Worm (Caenorhabditis elegans) whole organism, young adult: ENCODE measurements around the gene hmp-1.

ENCODE experiments used
- B0019.2 ChIP-seq: fragments of 200-800 bp; sonication (Bioruptor generic); conservative IDR thresholded peaks from 2 replicates; pipeline ENCODE4 v1.3.6; 2022; ENCODE audit warnings: missing genetic modification reagents, missing genetic modification characterization, missing compliant biosample characterization
- B0035.1 ChIP-seq: sonication (generic microtip); optimal IDR thresholded peaks from 2 replicates; lab custom pipeline; 2016; ENCODE audit warnings: missing genetic modification characterization, mild to moderate bottlenecking, missing compliant biosample characterization, missing genotype, missing genetic modification reagents
- C06A6.2 ChIP-seq: fragments of 200-800 bp; sonication (Bioruptor generic); conservative IDR thresholded peaks from 2 replicates; pipeline ENCODE4 v1.3.6; 2022; ENCODE audit warnings: missing genetic modification characterization, missing compliant biosample characterization
- F10E7.11 ChIP-seq: sonication (generic microtip); optimal IDR thresholded peaks from 2 replicates; lab custom pipeline; 2017; ENCODE audit warnings: mild to moderate bottlenecking, missing genetic modification characterization, moderate library complexity, missing compliant biosample characterization
- F22D6.2 ChIP-seq: sonication (generic microtip); optimal IDR thresholded peaks from 2 replicates; lab custom pipeline; 2016; ENCODE audit warnings: mild to moderate bottlenecking, missing genetic modification characterization, missing compliant biosample characterization
- F37B4.10 ChIP-seq: fragments of 200-800 bp; sonication (Bioruptor generic); IDR thresholded peaks from 2 replicates; pipeline ENCODE4 v1.3.6; 2022; ENCODE audit warnings: missing genetic modification characterization, missing compliant biosample characterization
- F39B2.1 ChIP-seq: fragments of 200-800 bp; sonication (Bioruptor generic); IDR thresholded peaks from 2 replicates; pipeline ENCODE4 v1.3.6; 2022; ENCODE audit warnings: missing genetic modification reagents, missing genetic modification characterization, missing compliant biosample characterization
- F57C9.4 ChIP-seq: sonication (generic microtip); optimal IDR thresholded peaks from 2 replicates; lab custom pipeline; 2017; ENCODE audit warnings: mild to moderate bottlenecking, missing genetic modification characterization, missing compliant biosample characterization
- K12H6.12 ChIP-seq: fragments of 200-800 bp; sonication (Bioruptor generic); optimal IDR thresholded peaks from 2 replicates; lab custom pipeline; 2018; ENCODE audit warnings: mild to moderate bottlenecking, missing genetic modification characterization, missing compliant biosample characterization
- Y53F4B.3 ChIP-seq: fragments of 200-800 bp; sonication (Bioruptor generic); IDR thresholded peaks from 2 replicates; pipeline ENCODE4 v1.3.6; 2022; ENCODE audit warnings: missing genetic modification reagents, missing genetic modification characterization, missing compliant biosample characterization
- Y56A3A.18 ChIP-seq: fragments of 200-800 bp; sonication (Bioruptor generic); IDR thresholded peaks from 2 replicates; pipeline ENCODE4 v1.3.6; 2022; ENCODE audit warnings: missing genetic modification reagents, missing genetic modification characterization, missing compliant biosample characterization
- Y95B8A.8 ChIP-seq: fragments of 200-800 bp; sonication (Bioruptor generic); IDR thresholded peaks from 2 replicates; pipeline ENCODE4 v1.3.6; 2022; ENCODE audit warnings: missing genetic modification reagents, missing genetic modification characterization, missing compliant biosample characterization
- akir-1 ChIP-seq: fragments of 200-800 bp; sonication (Bioruptor generic); optimal IDR thresholded peaks from 2 replicates; lab custom pipeline; 2018; ENCODE audit warnings: mild to moderate bottlenecking, missing genetic modification characterization, moderate library complexity, missing compliant biosample characterization
- aptf-3 ChIP-seq: fragments of 200-800 bp; sonication (Bioruptor generic); IDR thresholded peaks from 2 replicates; pipeline ENCODE4 v1.3.6; 2022; ENCODE audit warnings: missing genetic modification characterization, missing compliant biosample characterization
- atf-7 ChIP-seq: sonication (generic microtip); optimal IDR thresholded peaks from 2 replicates; lab custom pipeline; 2017; ENCODE audit warnings: mild to moderate bottlenecking, missing genetic modification characterization, missing compliant biosample characterization
- attf-3 ChIP-seq: fragments of 200-800 bp; sonication (Bioruptor generic); conservative IDR thresholded peaks from 2 replicates; pipeline ENCODE4 v1.3.6; 2022; ENCODE audit warnings: missing genetic modification reagents, missing genetic modification characterization, missing compliant biosample characterization
- bed-2 ChIP-seq: fragments of 200-800 bp; sonication (Bioruptor generic); IDR thresholded peaks from 2 replicates; pipeline ENCODE4 v1.3.6; 2022; ENCODE audit warnings: missing genetic modification reagents, missing genetic modification characterization, missing compliant biosample characterization
- ceh-100 ChIP-seq: fragments of 200-800 bp; sonication (Bioruptor generic); IDR thresholded peaks from 2 replicates; pipeline ENCODE4 v1.3.6; 2022; ENCODE audit warnings: missing genetic modification reagents, missing genetic modification characterization, missing compliant biosample characterization
- ceh-91 ChIP-seq: fragments of 200-800 bp; sonication (Bioruptor generic); IDR thresholded peaks from 2 replicates; pipeline ENCODE4 v1.3.6; 2022; ENCODE audit warnings: missing genetic modification reagents, missing genetic modification characterization, missing compliant biosample characterization
- efl-1 ChIP-seq: fragments of 150-350 bp; optimal IDR thresholded peaks from 2 replicates; lab custom pipeline; 2014; ENCODE audit warnings: missing biosample characterization, missing genetic modification reagents, missing genetic modification characterization
- ekl-4 ChIP-seq: fragments of 200-800 bp; sonication (Bioruptor generic); IDR thresholded peaks from 2 replicates; pipeline ENCODE4 v1.3.6; 2022; ENCODE audit warnings: missing genetic modification reagents, missing genetic modification characterization, missing compliant biosample characterization
- gei-17 ChIP-seq: fragments of 200-800 bp; sonication (Bioruptor generic); optimal IDR thresholded peaks from 2 replicates; lab custom pipeline; 2018; ENCODE audit warnings: mild to moderate bottlenecking, missing genetic modification characterization, missing compliant biosample characterization
- hlh-26 ChIP-seq: fragments of 200-800 bp; sonication (Bioruptor generic); conservative IDR thresholded peaks from 2 replicates; pipeline ENCODE4 v1.3.6; 2022; ENCODE audit warnings: missing genetic modification reagents, missing genetic modification characterization, missing compliant biosample characterization
- hmg-20 ChIP-seq: fragments of 200-800 bp; sonication (Bioruptor generic); IDR thresholded peaks from 2 replicates; pipeline ENCODE4 v1.3.6; 2022; ENCODE audit warnings: missing genetic modification reagents, missing genetic modification characterization, missing compliant biosample characterization
- hrde-1 ChIP-seq: sonication (generic microtip); optimal IDR thresholded peaks from 2 replicates; lab custom pipeline; 2016; ENCODE audit warnings: missing genetic modification characterization, mild to moderate bottlenecking, missing compliant biosample characterization, moderate library complexity, missing genotype, missing genetic modification reagents, borderline replicate concordance
- lag-1 ChIP-seq: fragments of 200-800 bp; sonication (Bioruptor generic); IDR thresholded peaks from 2 replicates; pipeline ENCODE4 v1.3.6; 2022; ENCODE audit warnings: missing genetic modification reagents, missing genetic modification characterization, missing compliant biosample characterization
- let-526 ChIP-seq: fragments of 200-800 bp; sonication (Bioruptor generic); IDR thresholded peaks from 2 replicates; pipeline ENCODE4 v1.3.6; 2022; ENCODE audit warnings: missing genetic modification reagents, missing genetic modification characterization, missing compliant biosample characterization
- let-607 ChIP-seq, 2 experiments: fragments of 200-800 bp in 1 of 2; sonication (Bioruptor generic) in 1 of 2; sonication (generic microtip) in 1 of 2; optimal IDR thresholded peaks; 2 replicates each; lab custom pipeline; 2016 to 2018; ENCODE audit warnings: mild to moderate bottlenecking in 2 of 2, missing compliant biosample characterization in 2 of 2, missing genetic modification characterization in 2 of 2, moderate library complexity in 2 of 2, missing genotype in 1 of 2
- lin-26 ChIP-seq: fragments of 200-800 bp; sonication (Bioruptor generic); IDR thresholded peaks from 2 replicates; pipeline ENCODE4 v1.3.6; 2022; ENCODE audit warnings: missing genetic modification reagents, missing genetic modification characterization, missing compliant biosample characterization
- lin-35 ChIP-seq, 3 experiments: fragments of 150-350 bp in 2 of 3; sonication (generic microtip) in 1 of 3; optimal IDR thresholded peaks; 2 replicates each; lab custom pipeline; 2014 to 2018; ENCODE audit warnings: missing biosample characterization in 3 of 3, missing genetic modification characterization in 3 of 3, missing genetic modification reagents in 3 of 3
- lin-54 ChIP-seq: fragments of 200-800 bp; sonication (Bioruptor generic); optimal IDR thresholded peaks from 2 replicates; lab custom pipeline; 2018; ENCODE audit warnings: mild to moderate bottlenecking, missing genetic modification characterization, missing compliant biosample characterization
- mes-4 ChIP-seq: sonication (generic microtip); optimal IDR thresholded peaks from 2 replicates; lab custom pipeline; 2016; ENCODE audit warnings: missing genotype, missing genetic modification characterization, missing compliant biosample characterization
- nfyb-1 ChIP-seq: fragments of 200-800 bp; sonication (Bioruptor generic); IDR thresholded peaks from 2 replicates; pipeline ENCODE4 v1.3.6; 2022; ENCODE audit warnings: missing genetic modification reagents, missing genetic modification characterization, missing compliant biosample characterization
- nhr-80 ChIP-seq: sonication (generic microtip); optimal IDR thresholded peaks from 2 replicates; lab custom pipeline; 2016; ENCODE audit warnings: missing genetic modification characterization, missing compliant biosample characterization
- nhr-90 ChIP-seq: sonication (generic microtip); optimal IDR thresholded peaks from 2 replicates; lab custom pipeline; 2016; ENCODE audit warnings: missing genotype, mild to moderate bottlenecking, missing genetic modification characterization, missing compliant biosample characterization
- pha-4 ChIP-seq: fragments of 150-350 bp; sonication (generic microtip); optimal IDR thresholded peaks from 2 replicates; lab custom pipeline; 2014; ENCODE audit warnings: missing biosample characterization, missing genetic modification reagents, missing genetic modification characterization
- repo-1 ChIP-seq: sonication (generic microtip); optimal IDR thresholded peaks from 2 replicates; lab custom pipeline; 2017; ENCODE audit warnings: mild to moderate bottlenecking, missing genetic modification characterization, missing compliant biosample characterization
- rpc-1 ChIP-seq, 2 experiments: fragments of 150-350 bp in 1 of 2; sonication (generic microtip) in 1 of 2; optimal IDR thresholded peaks; 2 replicates each; lab custom pipeline; 2014 to 2018; ENCODE audit warnings: missing biosample characterization in 1 of 2, missing genetic modification characterization in 1 of 2, missing genetic modification reagents in 1 of 2, missing genotype in 1 of 2
- snpc-4 ChIP-seq, 5 experiments: fragments of 150-350 bp in 1 of 5; sonication (generic microtip) in 4 of 5; optimal IDR thresholded peaks; 2 replicates each; lab custom pipeline; 2014 to 2018; ENCODE audit warnings: missing genetic modification characterization in 5 of 5, missing biosample characterization in 3 of 5, antibody characterized with exemption in 2 of 5, mild to moderate bottlenecking in 2 of 5, missing compliant biosample characterization in 2 of 5, missing genotype in 2 of 5, moderate library complexity in 2 of 5, missing genetic modification reagents in 1 of 5
- somi-1 ChIP-seq: fragments of 200-800 bp; sonication (Bioruptor generic); optimal IDR thresholded peaks from 2 replicates; lab custom pipeline; 2018; ENCODE audit warnings: mild to moderate bottlenecking, missing genetic modification characterization, missing compliant biosample characterization
- sptf-2 ChIP-seq: fragments of 200-800 bp; sonication (Bioruptor generic); optimal IDR thresholded peaks from 2 replicates; lab custom pipeline; 2018; ENCODE audit warnings: mild to moderate bottlenecking, missing genetic modification characterization, missing compliant biosample characterization
- tlf-1 ChIP-seq: fragments of 200-800 bp; sonication (Bioruptor generic); optimal IDR thresholded peaks from 2 replicates; lab custom pipeline; 2018; ENCODE audit warnings: mild to moderate bottlenecking, missing genetic modification characterization, missing compliant biosample characterization
- xnd-1 ChIP-seq: sonication (generic microtip); optimal IDR thresholded peaks from 2 replicates; lab custom pipeline; 2016; ENCODE audit warnings: missing genotype, missing genetic modification reagents, missing genetic modification characterization, missing compliant biosample characterization
- ztf-26 ChIP-seq: sonication (generic microtip); optimal IDR thresholded peaks from 2 replicates; lab custom pipeline; 2017; ENCODE audit warnings: missing genetic modification characterization, missing compliant biosample characterization
- ztf-28 ChIP-seq: fragments of 200-800 bp; sonication (Bioruptor generic); IDR thresholded peaks from 2 replicates; pipeline ENCODE4 v1.3.6; 2022; ENCODE audit warnings: missing genetic modification reagents, missing genetic modification characterization, missing compliant biosample characterization

hmp-1 gene

ce11 chrV:11893975-11894374 lies 48.3 kb downstream of the hmp-1 start, which contains the start of gene K12G11.6:
Gene K12G11.6, plus strand, starts transcription at chrV:11894331.
- TF ChIP-seq ceh-100, result no peak
- no peak for TF ChIP-seq ekl-4 (GFP tag; lab: Robert Waterston, UW)
- no peak for TF ChIP-seq C06A6.2 (GFP tag; lab: Robert Waterston, UW)
- TF ChIP-seq sptf-2 (GFP tag; lab: Kevin White, UChicago), result no peak
- no peak for TF ChIP-seq F10E7.11 (tag; lab: Kevin White, UChicago)
- TF ChIP-seq akir-1 (GFP tag; lab: Kevin White, UChicago), result no peak
- TF ChIP-seq nhr-90 (tag; lab: Kevin White, UChicago), result no peak
- no peak for TF ChIP-seq B0019.2 (GFP tag; lab: Robert Waterston, UW)
- no peak for TF ChIP-seq mes-4 (tag; lab: Kevin White, UChicago)
- no peak for TF ChIP-seq let-607 (tag; optimal IDR thresholded peaks at IDR 0.05; lab: Kevin White, UChicago)
- TF ChIP-seq Y95B8A.8 (GFP tag; lab: Robert Waterston, UW), result no peak
- TF ChIP-seq F37B4.10 (GFP tag; lab: Robert Waterston, UW), result no peak
- no peak for TF ChIP-seq ceh-91 (GFP tag; lab: Robert Waterston, UW)
- no peak for TF ChIP-seq lin-26 (GFP tag; lab: Robert Waterston, UW)
- TF ChIP-seq atf-7 (tag; lab: Kevin White, UChicago), result no peak
- TF ChIP-seq efl-1 (GFP tag; lab: Kevin White, UChicago), result no peak
- no peak for TF ChIP-seq F39B2.1 (GFP tag; lab: Robert Waterston, UW)
- TF ChIP-seq ztf-28 (GFP tag; lab: Robert Waterston, UW), result no peak
- TF ChIP-seq K12H6.12 (tag; lab: Kevin White, UChicago), result no peak
- TF ChIP-seq gei-17 (GFP tag; lab: Kevin White, UChicago), result no peak
- TF ChIP-seq, all 124 proteins: peak for 0

ce11 chrV:11896322-11896898 lies 50.7 kb downstream of the hmp-1 start:
- TF ChIP-seq hmg-20 (GFP tag; lab: Robert Waterston, UW), result no peak
- TF ChIP-seq bed-2 (GFP tag; lab: Robert Waterston, UW), result 0 out of 2 replicates have a peak, but pooled peaks have one; percentile 14
- no peak for TF ChIP-seq nhr-90 (tag; lab: Kevin White, UChicago)
- no peak for TF ChIP-seq B0035.1 (tag; lab: Kevin White, UChicago)
- TF ChIP-seq hrde-1, result no peak
- TF ChIP-seq xnd-1, result peak; percentile 53
- no peak for TF ChIP-seq ceh-91 (GFP tag; lab: Robert Waterston, UW)
- peak in 1 of 3 experiments; percentile 32 for TF ChIP-seq lin-35 (GFP tag; optimal IDR thresholded peaks at IDR 0.05; lab: Kevin White, UChicago)
- no peak for TF ChIP-seq K12H6.12 (tag; lab: Kevin White, UChicago)
- no peak for TF ChIP-seq F22D6.2 (tag; lab: Kevin White, UChicago)
- no peak for TF ChIP-seq repo-1 (tag; lab: Kevin White, UChicago)
- no peak for TF ChIP-seq Y53F4B.3 (GFP tag; lab: Robert Waterston, UW)
- TF ChIP-seq hlh-26 (GFP tag; lab: Robert Waterston, UW), result no peak
- TF ChIP-seq ztf-28 (GFP tag; lab: Robert Waterston, UW), result 0 out of 2 replicates have a peak, but pooled peaks have one; percentile 39
- TF ChIP-seq nhr-80 (tag; lab: Kevin White, UChicago), result peak; percentile 62
- TF ChIP-seq snpc-4 (GFP tag; optimal IDR thresholded peaks at IDR 0.05; lab: Kevin White, UChicago), result no peak
- no peak for TF ChIP-seq snpc-4 (tag; optimal IDR thresholded peaks at IDR 0.05; lab: Kevin White, UChicago)
- TF ChIP-seq somi-1, result no peak
- TF ChIP-seq lag-1, result no peak
- TF ChIP-seq attf-3 (GFP tag; lab: Robert Waterston, UW), result no peak
- no peak for TF ChIP-seq nfyb-1 (GFP tag; lab: Robert Waterston, UW)
- no peak for TF ChIP-seq rpc-1 (optimal IDR thresholded peaks at IDR 0.05; lab: Kevin White, UChicago)
- no peak for TF ChIP-seq rpc-1 (tag; optimal IDR thresholded peaks at IDR 0.05; lab: Kevin White, UChicago)
- no peak for TF ChIP-seq aptf-3
- no peak for TF ChIP-seq tlf-1
- TF ChIP-seq Y56A3A.18 (GFP tag; lab: Robert Waterston, UW), result no peak
- no peak for TF ChIP-seq ztf-26 (tag; lab: Kevin White, UChicago)
- no peak for TF ChIP-seq ekl-4 (GFP tag; lab: Robert Waterston, UW)
- no peak for TF ChIP-seq F57C9.4 (tag; lab: Kevin White, UChicago)
- peak; percentile 64 for TF ChIP-seq lin-54
- TF ChIP-seq pha-4, result no peak
- TF ChIP-seq F10E7.11 (tag; lab: Kevin White, UChicago), result no peak
- TF ChIP-seq efl-1 (GFP tag; lab: Kevin White, UChicago), result peak; percentile 91
- TF ChIP-seq let-526 (GFP tag; lab: Robert Waterston, UW), result no peak
